Fruit fly (Drosophila melanogaster) whole organism, embryonic: ENCODE data around the gene sra.

Source experiments
- Atf3 ChIP-seq: fragments of 200-800 bp; sonication (Bioruptor generic); optimal IDR thresholded peaks from 3 replicates; lab custom pipeline; 2016; ENCODE audit warnings: missing biosample characterization, missing genetic modification characterization
- BEAF-32 ChIP-seq: fragments of 200-800 bp; sonication (Bioruptor generic); optimal IDR thresholded peaks from 3 replicates; lab custom pipeline; 2017; ENCODE audit warnings: missing biosample characterization, missing genetic modification characterization, mild to moderate bottlenecking, moderate library complexity, missing genetic modification reagents
- Bteb2 ChIP-seq: fragments of 200-800 bp; sonication (Bioruptor generic); optimal IDR thresholded peaks from 2 replicates; lab custom pipeline; 2016; ENCODE audit warnings: missing biosample characterization, missing genetic modification characterization
- CG10431 ChIP-seq: fragments of 200-800 bp; sonication (Bioruptor generic); optimal IDR thresholded peaks from 3 replicates; lab custom pipeline; 2018; ENCODE audit warnings: missing biosample characterization, mild to moderate bottlenecking, missing genetic modification characterization
- CG12155 ChIP-seq: fragments of 200-800 bp; sonication (Bioruptor generic); optimal IDR thresholded peaks from 3 replicates; lab custom pipeline; 2016; ENCODE audit warnings: missing biosample characterization, missing genetic modification characterization
- CG13624 ChIP-seq: fragments of 200-800 bp; sonication (Bioruptor generic); optimal IDR thresholded peaks from 2 replicates; lab custom pipeline; 2016; ENCODE audit warnings: missing biosample characterization, missing genetic modification characterization
- CG14965 ChIP-seq: fragments of 200-800 bp; sonication (Bioruptor generic); optimal IDR thresholded peaks from 2 replicates; lab custom pipeline; 2016; ENCODE audit warnings: missing biosample characterization, missing genetic modification characterization, borderline replicate concordance
- CG15011 ChIP-seq: fragments of 200-800 bp; sonication (Bioruptor generic); optimal IDR thresholded peaks from 3 replicates; lab custom pipeline; 2018; ENCODE audit warnings: missing biosample characterization, mild to moderate bottlenecking, missing genetic modification characterization
- CG15514 ChIP-seq: fragments of 200-800 bp; sonication (Bioruptor generic); optimal IDR thresholded peaks from 3 replicates; lab custom pipeline; 2017; ENCODE audit warnings: missing biosample characterization, missing genetic modification characterization, mild to moderate bottlenecking, moderate library complexity, missing genetic modification reagents
- CG1603 ChIP-seq: fragments of 200-800 bp; sonication (Bioruptor generic); optimal IDR thresholded peaks from 2 replicates; lab custom pipeline; 2019; ENCODE audit warnings: missing biosample characterization, mild to moderate bottlenecking, missing genetic modification characterization, moderate library complexity
- CG18011 ChIP-seq: fragments of 200-800 bp; sonication (Bioruptor generic); optimal IDR thresholded peaks from 2 replicates; lab custom pipeline; 2017; ENCODE audit warnings: missing biosample characterization, missing genetic modification characterization, mild to moderate bottlenecking, moderate library complexity, missing genotype
- CG18764 ChIP-seq: fragments of 200-800 bp; sonication (Bioruptor generic); optimal IDR thresholded peaks from 3 replicates; lab custom pipeline; 2016; ENCODE audit warnings: missing biosample characterization, missing genetic modification characterization
- CG30431 ChIP-seq: fragments of 200-800 bp; sonication (Bioruptor generic); optimal IDR thresholded peaks from 2 replicates; lab custom pipeline; 2017; ENCODE audit warnings: missing biosample characterization, missing genetic modification characterization
- CG3838 ChIP-seq: fragments of 200-800 bp; sonication (Bioruptor generic); optimal IDR thresholded peaks from 3 replicates; lab custom pipeline; 2016; ENCODE audit warnings: missing biosample characterization, missing genetic modification characterization
- CG6254 ChIP-seq: fragments of 200-800 bp; sonication (Bioruptor generic); optimal IDR thresholded peaks from 3 replicates; lab custom pipeline; 2017; ENCODE audit warnings: mild to moderate bottlenecking, missing biosample characterization, missing genetic modification reagents, missing genetic modification characterization
- CG6765 ChIP-seq: fragments of 200-800 bp; sonication (Bioruptor generic); optimal IDR thresholded peaks from 3 replicates; lab custom pipeline; 2017; ENCODE audit warnings: missing biosample characterization, mild to moderate bottlenecking, missing genetic modification characterization
- CG6813 ChIP-seq: fragments of 200-800 bp; sonication (Bioruptor generic); optimal IDR thresholded peaks from 2 replicates; lab custom pipeline; 2017; ENCODE audit warnings: missing biosample characterization, missing genetic modification characterization, mild to moderate bottlenecking, moderate library complexity, missing genetic modification reagents
- CG6854 ChIP-seq: fragments of 200-800 bp; sonication (Bioruptor generic); optimal IDR thresholded peaks from 3 replicates; lab custom pipeline; 2017; ENCODE audit warnings: missing biosample characterization, mild to moderate bottlenecking, missing genetic modification characterization
- CG9797 ChIP-seq: fragments of 200-800 bp; sonication (Bioruptor generic); optimal IDR thresholded peaks from 3 replicates; lab custom pipeline; 2018; ENCODE audit warnings: missing biosample characterization, mild to moderate bottlenecking, missing genetic modification characterization
- CG9932 ChIP-seq: fragments of 200-800 bp; sonication (Bioruptor generic); IDR thresholded peaks from 2 replicates; pipeline ENCODE4 v1.3.6; 2022; ENCODE audit warnings: missing biosample characterization, missing genetic modification characterization
- CoRest ChIP-seq: fragments of 200-800 bp; sonication (Bioruptor generic); optimal IDR thresholded peaks from 3 replicates; lab custom pipeline; 2018; ENCODE audit warnings: missing biosample characterization, mild to moderate bottlenecking, missing genetic modification characterization, moderate library complexity
- Deaf1 ChIP-seq: fragments of 200-800 bp; optimal IDR thresholded peaks from 3 replicates; lab custom pipeline; 2019; ENCODE audit warnings: missing biosample characterization, mild to moderate bottlenecking, missing genetic modification characterization, moderate library complexity
- Dref ChIP-seq: fragments of 200-800 bp; sonication (Bioruptor generic); IDR thresholded peaks from 2 replicates; pipeline ENCODE4 v1.3.6; 2022; ENCODE audit warnings: missing biosample characterization, missing genetic modification characterization
- Elba2 ChIP-seq: fragments of 200-800 bp; sonication (Bioruptor generic); optimal IDR thresholded peaks from 3 replicates; lab custom pipeline; 2016; ENCODE audit warnings: missing biosample characterization, missing genetic modification characterization
- Gsc ChIP-seq: fragments of 200-800 bp; sonication (Bioruptor generic); IDR thresholded peaks from 2 replicates; pipeline ENCODE4 v1.3.6; 2022; ENCODE audit warnings: missing biosample characterization, missing genetic modification characterization
- HHEX ChIP-seq: fragments of 200-800 bp; sonication (Bioruptor generic); optimal IDR thresholded peaks from 3 replicates; lab custom pipeline; 2017; ENCODE audit warnings: missing biosample characterization, mild to moderate bottlenecking, missing genetic modification characterization, missing genetic modification reagents
- HmgD ChIP-seq: fragments of 200-800 bp; sonication (Bioruptor generic); optimal IDR thresholded peaks from 3 replicates; lab custom pipeline; 2016; ENCODE audit warnings: missing biosample characterization, missing genetic modification characterization
- Lhr ChIP-seq: fragments of 200-800 bp; sonication (Bioruptor generic); optimal IDR thresholded peaks from 3 replicates; lab custom pipeline; 2017; ENCODE audit warnings: mild to moderate bottlenecking, missing biosample characterization, missing genetic modification reagents, missing genetic modification characterization
- Med ChIP-seq: fragments of 200-800 bp; sonication (Bioruptor generic); peaks from one replicate; lab custom pipeline; 2016; ENCODE audit warnings: missing biosample characterization, missing genetic modification characterization, mild to moderate bottlenecking, inconsistent platforms, moderate library complexity
- NC2α ChIP-seq: fragments of 200-800 bp; sonication (Bioruptor generic); optimal IDR thresholded peaks from 2 replicates; lab custom pipeline; 2016; ENCODE audit warnings: missing biosample characterization, missing genetic modification characterization
- NC2β ChIP-seq: fragments of 200-800 bp; sonication (Bioruptor generic); optimal IDR thresholded peaks from 2 replicates; lab custom pipeline; 2016; ENCODE audit warnings: missing biosample characterization, missing genetic modification characterization
- Neu2 ChIP-seq: fragments of 200-800 bp; sonication (Bioruptor generic); optimal IDR thresholded peaks from 3 replicates; lab custom pipeline; 2016; ENCODE audit warnings: missing biosample characterization, missing genetic modification characterization, borderline replicate concordance
- YL-1 ChIP-seq: fragments of 200-800 bp; sonication (Bioruptor generic); optimal IDR thresholded peaks from 3 replicates; lab custom pipeline; 2017; ENCODE audit warnings: missing biosample characterization, mild to moderate bottlenecking, missing genetic modification characterization
- al ChIP-seq: fragments of 200-800 bp; sonication (Bioruptor generic); IDR thresholded peaks from 2 replicates; pipeline ENCODE4 v1.3.6; 2022; ENCODE audit warnings: missing biosample characterization, missing genetic modification characterization
- ara ChIP-seq: fragments of 200-800 bp; sonication (Bioruptor generic); IDR thresholded peaks from 2 replicates; pipeline ENCODE4 v1.3.6; 2022; ENCODE audit warnings: missing biosample characterization, missing genetic modification characterization
- dysf ChIP-seq: fragments of 200-800 bp; sonication (Bioruptor generic); IDR thresholded peaks from 3 replicates; pipeline ENCODE4 v1.3.6; 2022; ENCODE audit warnings: missing biosample characterization, missing genetic modification characterization
- esg ChIP-seq: fragments of 200-800 bp; sonication (Bioruptor generic); conservative IDR thresholded peaks from 2 replicates; pipeline ENCODE4 v1.3.6; 2022; ENCODE audit warnings: missing biosample characterization, missing genetic modification characterization
- gce ChIP-seq: fragments of 200-800 bp; sonication (Bioruptor generic); IDR thresholded peaks from 3 replicates; pipeline ENCODE4 v1.3.6; 2022; ENCODE audit warnings: missing biosample characterization, missing genetic modification characterization
- gem ChIP-seq: fragments of 200-800 bp; sonication (Bioruptor generic); optimal IDR thresholded peaks from 2 replicates; lab custom pipeline; 2019; ENCODE audit warnings: missing biosample characterization, mild to moderate bottlenecking, missing genetic modification characterization, moderate library complexity
- jigr1 ChIP-seq: fragments of 200-800 bp; sonication (Bioruptor generic); IDR thresholded peaks from 3 replicates; pipeline ENCODE4 v1.3.6; 2022; ENCODE audit warnings: missing biosample characterization, missing genetic modification characterization
- lilli ChIP-seq: fragments of 200-800 bp; sonication (Bioruptor generic); optimal IDR thresholded peaks from 3 replicates; lab custom pipeline; 2016; ENCODE audit warnings: missing biosample characterization, missing genetic modification characterization
- otp ChIP-seq: fragments of 200-800 bp; sonication (Bioruptor generic); IDR thresholded peaks from 3 replicates; pipeline ENCODE4, ENCODE4 v1.3.6; 2022; ENCODE audit warnings: missing biosample characterization, missing genetic modification characterization
- run ChIP-seq: fragments of 200-800 bp; sonication (Bioruptor generic); optimal IDR thresholded peaks from 3 replicates; lab custom pipeline; 2018; ENCODE audit warnings: missing biosample characterization, mild to moderate bottlenecking, missing genetic modification characterization
- sens ChIP-seq: fragments of 200-800 bp; sonication (Bioruptor generic); peaks from one replicate; lab custom pipeline; 2016; ENCODE audit warnings: missing biosample characterization, missing genetic modification characterization
- slbo ChIP-seq: fragments of 200-800 bp; sonication (Bioruptor generic); IDR thresholded peaks from 2 replicates; pipeline ENCODE4 v1.3.6; 2022; ENCODE audit warnings: missing biosample characterization, missing genetic modification characterization
- unpg ChIP-seq: fragments of 200-800 bp; sonication (Bioruptor generic); optimal IDR thresholded peaks from 3 replicates; lab custom pipeline; 2018; ENCODE audit warnings: missing biosample characterization, mild to moderate bottlenecking, missing genetic modification characterization, moderate library complexity
- usp ChIP-seq: fragments of >200 bp; optimal IDR thresholded peaks from 2 replicates; lab custom pipeline; 2017; ENCODE audit warnings: missing biosample characterization, missing genetic modification characterization
- wek ChIP-seq: fragments of 200-800 bp; sonication (Bioruptor generic); optimal IDR thresholded peaks from 3 replicates; lab custom pipeline; 2018; ENCODE audit warnings: missing biosample characterization, mild to moderate bottlenecking, missing genetic modification characterization, moderate library complexity

sra gene

DNA sequence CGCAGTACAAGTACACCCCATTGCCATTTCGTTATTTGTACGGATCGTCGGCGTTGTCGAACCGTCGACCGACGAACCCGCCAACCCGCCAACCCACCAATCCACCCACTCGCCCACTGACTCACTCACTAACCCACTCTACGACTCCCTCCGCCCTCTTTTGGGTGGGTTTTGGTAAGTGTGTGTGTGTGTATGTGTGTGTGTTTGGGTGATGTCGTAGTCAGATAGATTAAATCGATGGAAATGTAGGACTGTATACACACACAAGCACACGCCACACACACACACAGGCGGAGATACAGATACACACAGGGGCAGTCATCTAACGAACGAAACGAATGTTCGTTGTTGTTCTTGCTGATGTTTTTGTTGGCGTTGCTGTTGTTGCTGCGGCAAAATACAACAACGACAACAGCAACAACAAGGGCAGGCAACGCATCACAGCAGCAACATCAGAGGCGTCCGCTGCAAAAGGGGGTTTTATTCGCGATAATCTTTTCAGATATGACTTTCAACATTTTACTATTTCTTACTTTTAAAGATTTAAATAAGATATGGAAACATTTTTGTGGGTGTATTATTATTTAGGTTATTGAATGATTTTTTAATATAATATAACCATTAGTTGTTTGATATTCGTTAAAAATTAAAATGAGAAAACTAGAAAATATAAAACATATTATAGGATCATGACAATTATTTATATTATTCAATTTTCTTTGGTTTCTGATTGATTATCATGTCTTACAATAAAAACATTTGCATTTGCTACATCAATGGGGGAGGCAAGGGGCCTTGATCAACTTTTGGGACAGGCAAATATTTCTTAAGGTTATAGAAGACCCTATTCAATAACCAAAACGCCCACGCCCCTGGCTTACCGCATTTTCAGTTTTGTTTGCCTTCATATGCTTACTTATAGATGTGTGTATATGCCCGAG is 34.8 kb downstream of the sra start (continued):
- no peak for TF ChIP-seq CG13624 (GFP tag; lab: Kevin White, UChicago)
- peak; percentile 79 for TF ChIP-seq unpg
- TF ChIP-seq NC2β (GFP tag; lab: Kevin White, UChicago): peak; percentile 18
- TF ChIP-seq gce: peak; percentile 64; the same call in 2 of the 3 replicates
- TF ChIP-seq HmgD (GFP tag; lab: Kevin White, UChicago): peak; percentile 28
- TF ChIP-seq CG15011 (GFP tag; lab: Kevin White, UChicago): peak; percentile 55
- TF ChIP-seq CG6254 (GFP tag; lab: Kevin White, UChicago): peak; percentile 66
- no peak for TF ChIP-seq Bteb2
- TF ChIP-seq CG6813: peak; percentile 77
- TF ChIP-seq sens: peak; percentile 93
- TF ChIP-seq CG30431 (GFP tag; lab: Kevin White, UChicago): peak; percentile 90
- TF ChIP-seq CG18011 (GFP tag; lab: Kevin White, UChicago): peak; percentile 67
- TF ChIP-seq jigr1 (GFP tag; lab: Robert Waterston, UW): no peak; the same call in 2 of the 3 replicates
- peak; percentile 19 for TF ChIP-seq CG1603 (tag; lab: Kevin White, UChicago)
- peak; percentile 91 for TF ChIP-seq CG6854 (GFP tag; lab: Kevin White, UChicago)
- peak; percentile 69 for TF ChIP-seq CG9932 (GFP tag; lab: Robert Waterston, UW)
- no peak for TF ChIP-seq BEAF-32 (GFP tag; lab: Kevin White, UChicago)
- TF ChIP-seq slbo (GFP tag; lab: Robert Waterston, UW): peak; percentile 88
- TF ChIP-seq otp (GFP tag; lab: Robert Waterston, UW): no peak
- peak; percentile 98 for TF ChIP-seq CoRest (tag; lab: Kevin White, UChicago)
- peak; percentile 1 for TF ChIP-seq CG9797 (GFP tag; lab: Kevin White, UChicago)
- peak; percentile 69 for TF ChIP-seq esg (GFP tag; lab: Robert Waterston, UW)
- TF ChIP-seq CG18764 (GFP tag; lab: Kevin White, UChicago): peak; percentile 78
- TF ChIP-seq Lhr (GFP tag; lab: Kevin White, UChicago): peak; percentile 9
- TF ChIP-seq Dref (GFP tag; lab: Robert Waterston, UW): peak; percentile 11; the same call in 1 of the 2 replicates
- 0 out of 2 replicates have a peak, but pooled peaks have one; percentile 34 for TF ChIP-seq Gsc (GFP tag; lab: Robert Waterston, UW)
- TF ChIP-seq usp: no peak
- peak; percentile 76; the same call in 2 of the 3 replicates for TF ChIP-seq dysf (GFP tag; lab: Robert Waterston, UW)
- peak; percentile 85 for TF ChIP-seq YL-1 (GFP tag; lab: Kevin White, UChicago)
- no peak for TF ChIP-seq wek
- peak; percentile 77 for TF ChIP-seq run (tag; lab: Kevin White, UChicago)
- TF ChIP-seq CG12155 (GFP tag; lab: Kevin White, UChicago): peak; percentile 74
- TF ChIP-seq Med: peak; percentile 21
- no peak for TF ChIP-seq Neu2 (GFP tag; lab: Kevin White, UChicago)
- TF ChIP-seq NC2α (GFP tag; lab: Kevin White, UChicago): no peak
- no peak for TF ChIP-seq CG3838 (GFP tag; lab: Kevin White, UChicago)
- no peak for TF ChIP-seq CG14965
- TF ChIP-seq Elba2 (GFP tag; lab: Kevin White, UChicago): no peak
- peak; percentile 89 for TF ChIP-seq CG10431
- TF ChIP-seq HHEX (GFP tag; lab: Kevin White, UChicago): peak; percentile 88
- peak; percentile 97 for TF ChIP-seq gem (tag; lab: Kevin White, UChicago)
- TF ChIP-seq al (GFP tag; lab: Robert Waterston, UW): peak; percentile 44; the same call in 1 of the 2 replicates
- TF ChIP-seq CG15514 (GFP tag; lab: Kevin White, UChicago): peak; percentile 12
- peak; percentile 49 for TF ChIP-seq lilli (GFP tag; lab: Kevin White, UChicago)
- TF ChIP-seq Atf3: no peak
- peak; percentile 75 for TF ChIP-seq ara
- peak; percentile 78 for TF ChIP-seq Deaf1 (tag; lab: Kevin White, UChicago)
- TF ChIP-seq CG6765 (GFP tag; lab: Kevin White, UChicago): peak; percentile 91
